Fruit fly (Drosophila melanogaster) whole organism: ENCODE data around the gene CG46280.
A peak's percentile ranks its signal among the peaks of the same experiment; 100 is the strongest.

ENCODE experiments used
- CG8478 ChIP-seq: fragments of >200 bp; optimal IDR thresholded peaks from 2 replicates; lab custom pipeline; 2018; ENCODE audit warnings: inconsistent platforms
- Dll ChIP-seq: fragments of >200 bp; optimal IDR thresholded peaks from 2 replicates; lab custom pipeline; 2017
- EcR ChIP-seq, 2 experiments: fragments of >200 bp; optimal IDR thresholded peaks; 2 replicates each; lab custom pipeline; 2017; ENCODE audit warnings: missing biosample characterization in 2 of 2, missing genetic modification characterization in 2 of 2, missing genetic modification reagents in 2 of 2
- pan ChIP-seq: fragments of >200 bp; optimal IDR thresholded peaks from 2 replicates; lab custom pipeline; 2017
- psq ChIP-seq: fragments of >200 bp; optimal IDR thresholded peaks from 2 replicates; lab custom pipeline; 2017
- usp ChIP-seq: fragments of >200 bp; optimal IDR thresholded peaks from 2 replicates; lab custom pipeline; 2017; ENCODE audit warnings: missing biosample characterization, missing genetic modification characterization, mixed read lengths

CG46280 gene

DNA sequence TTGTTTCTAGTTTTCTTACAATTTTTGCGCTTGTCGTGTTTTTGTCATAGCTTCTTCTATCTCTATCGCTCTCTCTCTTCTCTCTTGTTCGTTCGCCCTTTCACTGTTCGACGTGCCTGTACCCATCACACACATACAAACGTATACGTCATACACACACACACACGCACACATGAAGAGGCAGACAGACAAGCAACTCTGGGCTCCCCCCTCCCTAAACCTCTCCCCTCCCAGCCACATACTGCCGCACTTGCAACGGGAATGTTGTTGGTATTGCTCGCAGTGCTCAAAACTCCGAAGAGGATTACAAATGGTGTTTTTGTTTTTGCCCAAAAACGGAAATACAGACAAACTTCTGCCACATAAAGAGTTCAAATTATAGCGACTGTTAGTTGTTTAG lies 17.5 kb downstream of the CG46280 start:
- TF ChIP-seq EcR (GFP tag; optimal IDR thresholded peaks at IDR 0.05; lab: Kevin White, UChicago) (no peak), Dll (lab: Kevin White, UChicago) (no peak), psq (lab: Kevin White, UChicago) (no peak), pan (lab: Kevin White, UChicago) (no peak), CG8478 (lab: Kevin White, UChicago) (no peak), usp (GFP tag; lab: Kevin White, UChicago) (no peak)

DNA sequence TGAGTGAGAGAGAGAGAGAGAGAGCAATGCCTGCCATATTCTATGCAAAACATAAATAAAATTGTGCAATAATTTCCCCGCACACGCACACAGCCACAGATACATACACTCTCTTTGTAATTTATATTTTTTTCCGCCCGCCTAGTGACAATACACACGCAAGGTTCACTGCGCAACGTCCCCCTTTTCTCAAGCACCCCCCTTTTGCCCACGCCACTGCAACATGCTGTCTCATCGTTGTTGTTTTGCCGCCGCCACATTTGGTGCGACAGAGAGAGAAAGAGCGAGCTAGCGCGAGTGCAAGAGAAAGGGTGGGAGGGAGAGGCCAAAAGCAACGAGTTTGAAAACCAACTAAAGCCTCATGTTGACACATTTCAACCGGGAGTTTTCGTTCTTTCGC lies 18.1 kb downstream of the CG46280 start:
- no peak for TF ChIP-seq pan (lab: Kevin White, UChicago)
- TF ChIP-seq EcR (GFP tag; optimal IDR thresholded peaks at IDR 0.05; lab: Kevin White, UChicago), result peak in 1 of 2 experiments; percentile 3
- TF ChIP-seq Dll (lab: Kevin White, UChicago), result peak; percentile 29
- TF ChIP-seq CG8478 (lab: Kevin White, UChicago), result peak; percentile 85
- no peak for TF ChIP-seq usp (GFP tag; lab: Kevin White, UChicago)
- no peak for TF ChIP-seq psq (lab: Kevin White, UChicago)

DNA sequence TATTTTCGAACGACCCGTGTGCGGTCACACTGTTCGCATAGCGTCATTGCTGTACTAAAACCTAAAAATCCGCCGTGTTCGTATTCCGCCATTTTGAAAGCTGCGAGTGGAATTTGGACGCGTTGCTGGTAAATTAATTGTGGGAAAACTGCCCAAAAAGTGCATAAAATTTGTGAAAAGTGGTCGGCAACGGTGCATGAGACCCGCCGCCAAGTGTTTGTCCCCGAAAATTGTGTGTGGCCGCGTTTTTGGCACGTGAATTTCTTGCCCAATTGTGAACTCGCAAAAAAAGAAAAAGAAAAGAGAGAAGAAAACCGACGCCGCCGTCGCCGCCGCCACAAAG lies 18.9 kb downstream of the CG46280 start, which contains the start of gene CtBP:
CtBP (plus strand) TSS at position 29 of the 343 bp plus-strand sequence.
- TF ChIP-seq Dll (lab: Kevin White, UChicago), result no peak
- no peak for TF ChIP-seq CG8478 (lab: Kevin White, UChicago)
- no peak for TF ChIP-seq usp (GFP tag; lab: Kevin White, UChicago)
- TF ChIP-seq psq (lab: Kevin White, UChicago), result no peak
- no peak for TF ChIP-seq pan (lab: Kevin White, UChicago)
- TF ChIP-seq EcR (GFP tag; optimal IDR thresholded peaks at IDR 0.05; lab: Kevin White, UChicago), result no peak

DNA sequence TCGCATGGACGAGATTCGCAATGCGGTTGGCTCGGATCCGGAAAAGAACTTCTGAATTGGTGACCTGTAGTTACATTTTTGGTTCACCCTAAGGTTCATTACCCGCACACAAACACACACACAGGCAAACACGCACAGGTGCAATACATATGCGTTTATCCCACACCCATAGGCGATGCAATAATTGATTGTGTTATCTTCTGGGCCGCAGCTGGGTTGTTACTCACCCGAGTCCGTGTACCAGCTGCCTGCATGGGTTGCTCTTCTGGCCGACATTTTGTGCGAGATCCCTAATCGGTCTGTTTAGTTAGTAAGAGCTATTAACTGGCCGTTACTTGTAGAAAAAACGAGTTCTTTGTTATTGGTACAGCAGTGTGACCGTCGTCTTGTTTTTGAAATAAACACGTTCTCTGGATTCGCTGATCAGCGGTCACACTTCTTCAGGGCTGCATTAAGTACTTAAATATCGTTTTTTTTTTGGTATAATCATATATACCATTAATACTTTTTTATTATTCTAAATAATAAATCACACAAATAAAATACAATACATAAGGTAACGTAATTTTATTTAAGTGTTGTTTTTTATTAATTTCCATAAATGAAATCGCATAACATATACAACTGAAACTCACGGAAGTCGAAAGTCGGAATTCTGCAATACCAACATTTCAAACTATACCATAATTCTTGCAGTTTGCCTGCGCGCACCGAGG lies 19.4 kb downstream of the CG46280 start, which contains the start of gene CG8031:
CG8031 (minus strand) TSS at position 406 of the 716 bp plus-strand sequence.
- TF ChIP-seq Dll (lab: Kevin White, UChicago), result peak; percentile 51
- TF ChIP-seq usp (GFP tag; lab: Kevin White, UChicago), result no peak
- peak in 1 of 2 experiments; percentile 71 for TF ChIP-seq EcR (GFP tag; optimal IDR thresholded peaks at IDR 0.05; lab: Kevin White, UChicago)

DNA sequence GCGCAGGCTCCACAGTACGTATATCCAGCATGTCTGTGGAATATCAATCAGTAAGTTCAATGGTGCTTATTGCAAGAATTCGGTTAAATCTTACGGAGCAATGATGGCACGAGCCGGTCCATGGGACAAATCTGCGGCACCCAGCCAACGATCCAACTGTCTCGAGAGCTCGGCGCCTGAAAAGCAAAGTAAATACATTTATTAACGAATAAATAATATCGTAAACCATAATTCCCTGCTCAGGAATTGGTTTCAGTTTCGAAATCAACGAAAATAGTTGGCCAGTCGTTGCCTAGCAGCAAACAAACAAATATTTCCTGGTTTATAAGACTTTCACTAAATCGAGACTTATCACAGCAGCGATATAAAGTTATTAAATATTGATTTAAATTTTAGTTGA lies 20.9 kb downstream of the CG46280 start, which contains the start of gene CG11656:
CG11656 (plus strand) TSS at position 301 of the 400 bp plus-strand sequence.
- TF ChIP-seq psq (lab: Kevin White, UChicago), result no peak
- no peak for TF ChIP-seq pan (lab: Kevin White, UChicago)
- TF ChIP-seq EcR (GFP tag; optimal IDR thresholded peaks at IDR 0.05; lab: Kevin White, UChicago), result no peak
- no peak for TF ChIP-seq usp (GFP tag; lab: Kevin White, UChicago)
- TF ChIP-seq CG8478 (lab: Kevin White, UChicago), result no peak
- TF ChIP-seq Dll (lab: Kevin White, UChicago), result no peak

DNA sequence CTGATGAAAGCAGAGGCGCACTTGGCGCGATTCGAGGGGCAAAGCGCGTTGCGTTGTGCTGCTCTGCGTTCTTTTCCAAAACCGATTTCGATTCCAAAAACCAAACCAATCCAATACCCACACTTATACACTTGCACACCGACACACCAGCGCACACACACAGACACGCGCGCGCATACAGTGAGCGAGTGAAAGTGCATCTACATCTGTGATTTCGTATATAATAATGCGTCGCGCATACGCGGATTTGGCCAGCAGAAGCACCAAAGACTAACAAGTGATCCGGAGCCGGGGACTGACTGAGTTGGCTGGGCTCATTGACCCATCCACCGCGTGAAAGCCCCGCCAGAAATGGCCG lies 32.2 kb downstream of the CG46280 start:
- TF ChIP-seq Dll (lab: Kevin White, UChicago), result no peak
- no peak for TF ChIP-seq EcR (GFP tag; optimal IDR thresholded peaks at IDR 0.05; lab: Kevin White, UChicago)
- no peak for TF ChIP-seq usp (GFP tag; lab: Kevin White, UChicago)
- TF ChIP-seq CG8478 (lab: Kevin White, UChicago), result no peak
- TF ChIP-seq psq (lab: Kevin White, UChicago), result no peak
- no peak for TF ChIP-seq pan (lab: Kevin White, UChicago)

DNA sequence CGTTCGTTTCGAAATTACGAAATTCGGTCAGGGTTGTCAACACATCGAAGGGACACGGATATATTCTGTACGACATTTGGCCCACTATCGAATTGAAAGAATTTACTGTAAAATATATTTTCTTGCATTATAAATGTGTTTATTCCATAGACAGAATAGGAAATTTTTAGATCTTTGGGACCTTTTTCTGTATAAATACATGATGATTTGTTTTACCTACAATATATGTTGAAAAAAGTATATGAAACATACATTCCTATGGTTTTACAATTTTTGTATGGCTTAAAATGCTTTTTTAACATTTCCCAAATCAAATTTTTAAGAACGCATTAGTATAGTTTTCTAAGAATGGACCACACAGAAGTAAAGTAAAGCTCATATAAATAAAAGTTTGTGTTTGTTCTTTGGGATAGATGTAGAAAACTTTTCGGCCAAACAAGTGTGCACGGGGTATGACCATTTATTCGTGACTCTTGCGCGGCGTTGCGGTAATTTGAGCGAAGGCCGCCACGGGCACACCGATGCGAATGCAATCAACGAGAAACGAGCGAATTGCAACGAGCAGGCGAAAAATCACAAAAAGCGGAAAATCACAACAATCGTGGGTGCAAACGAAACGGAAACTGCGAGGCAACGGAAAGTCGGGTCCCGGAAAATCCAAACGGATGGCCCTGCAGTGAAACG lies 32.8 kb downstream of the CG46280 start, which contains the start of the genes CG17327, CG44194 and CG7518:
CG17327 (minus strand) TSS at position 177 of the 684 bp plus-strand sequence.
CG44194 (minus strand) TSS at position 177 of the 684 bp plus-strand sequence.
CG7518 (plus strand) TSS at position 540 of the 684 bp plus-strand sequence.
- TF ChIP-seq psq (lab: Kevin White, UChicago) (no peak), EcR (GFP tag; optimal IDR thresholded peaks at IDR 0.05; lab: Kevin White, UChicago) (no peak), Dll (lab: Kevin White, UChicago) (no peak), CG8478 (lab: Kevin White, UChicago) (no peak), pan (lab: Kevin White, UChicago) (no peak), usp (GFP tag; lab: Kevin White, UChicago) (no peak)

DNA sequence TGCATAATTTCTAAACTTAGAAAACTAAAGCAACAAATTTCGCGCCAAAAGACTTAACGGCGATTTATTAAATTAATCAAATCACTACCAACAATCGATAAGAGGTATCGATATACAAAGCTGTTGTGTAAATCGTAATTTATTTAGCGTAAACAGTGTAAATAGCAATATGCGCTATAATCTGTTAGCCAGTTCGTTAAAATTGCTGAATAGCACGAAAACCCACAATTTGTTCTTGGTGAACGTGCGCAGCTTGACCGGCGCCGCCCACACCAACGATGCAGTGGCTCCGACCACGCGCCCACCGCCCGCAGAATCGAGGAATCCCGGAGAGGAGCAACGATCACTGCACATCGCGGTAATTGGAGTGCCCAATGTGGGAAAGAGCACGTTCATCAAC lies 34.9 kb downstream of the CG46280 start, which contains the start of gene CG7488:
CG7488 (plus strand) TSS at position 99 of the 400 bp plus-strand sequence.
- TF ChIP-seq Dll (lab: Kevin White, UChicago), result no peak

- TF ChIP-seq pan (lab: Kevin White, UChicago), result no peak
- no peak for TF ChIP-seq Dll (lab: Kevin White, UChicago)
- TF ChIP-seq EcR (GFP tag; optimal IDR thresholded peaks at IDR 0.05; lab: Kevin White, UChicago), result no peak
These were observed 35.4 kb downstream of the CG46280 start, which contains the start of gene yellow-f2 for dm6 chr3R:12995047-12995446. Gene yellow-f2, minus strand, starts transcription at chr3R:12995147.

DNA sequence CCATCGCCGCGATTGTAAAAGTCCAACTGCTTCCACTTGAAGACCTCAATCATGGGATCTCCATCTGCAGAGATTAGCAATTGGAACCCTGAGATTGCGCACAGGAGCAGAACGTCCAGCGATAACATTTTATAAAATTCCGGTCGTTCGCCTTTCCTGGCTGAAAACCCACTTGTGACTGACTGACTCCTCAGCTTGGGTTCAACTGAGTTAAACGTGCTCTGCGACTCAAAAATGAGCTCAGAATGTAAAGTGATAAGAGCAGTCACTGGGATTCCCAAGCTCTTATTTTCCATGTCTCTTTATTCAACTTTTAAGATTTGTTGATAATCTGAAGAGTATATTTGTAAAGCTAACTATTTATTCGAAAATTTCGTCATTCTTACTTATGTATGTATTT lies 37.4 kb downstream of the CG46280 start, which contains the start of gene yellow-f:
yellow-f (minus strand) TSS at position 184 of the 400 bp plus-strand sequence.
- TF ChIP-seq Dll (lab: Kevin White, UChicago), result no peak
- TF ChIP-seq psq (lab: Kevin White, UChicago), result no peak
- no peak for TF ChIP-seq usp (GFP tag; lab: Kevin White, UChicago)
- TF ChIP-seq EcR (GFP tag; optimal IDR thresholded peaks at IDR 0.05; lab: Kevin White, UChicago), result no peak
- no peak for TF ChIP-seq CG8478 (lab: Kevin White, UChicago)
- TF ChIP-seq pan (lab: Kevin White, UChicago), result no peak

DNA sequence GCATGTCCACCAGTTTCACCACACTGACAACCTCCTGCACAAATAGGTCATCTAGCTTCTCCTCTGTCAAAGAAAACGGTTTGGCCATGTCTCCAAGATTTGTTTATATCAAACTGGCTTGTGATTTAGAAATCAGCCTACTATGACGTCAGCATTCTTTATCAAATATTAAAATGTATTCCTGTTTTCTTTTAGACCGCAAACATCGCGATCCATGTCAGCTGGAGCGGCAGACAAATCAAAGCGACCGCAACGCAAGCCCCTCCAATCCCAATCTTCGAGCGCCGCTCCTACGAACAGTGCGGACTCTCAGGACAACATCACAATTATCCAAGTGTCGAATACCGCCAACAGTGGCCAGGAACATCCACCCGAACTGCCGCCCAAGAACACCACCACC lies 42.0 kb downstream of the CG46280 start, which contains the start of gene CG14383:
CG14383 (minus strand) TSS at position 101 of the 400 bp plus-strand sequence.
- no peak for TF ChIP-seq Dll (lab: Kevin White, UChicago)
